Worm (Caenorhabditis elegans) whole organism, late embryonic: ENCODE data around the gene F35A5.5.

Source experiments
- ceh-2 ChIP-seq: sonication (generic microtip); optimal IDR thresholded peaks from 2 replicates; lab custom pipeline; 2016; ENCODE audit warnings: missing genotype, missing genetic modification characterization, missing compliant biosample characterization
- ceh-22 ChIP-seq: sonication (generic microtip); optimal IDR thresholded peaks from 2 replicates; lab custom pipeline; 2017; ENCODE audit warnings: missing biosample characterization, missing genetic modification characterization
- ceh-6 ChIP-seq: fragments of 200-800 bp; sonication (Bioruptor generic); optimal IDR thresholded peaks from 2 replicates; lab custom pipeline; 2018; ENCODE audit warnings: mild to moderate bottlenecking, missing genetic modification characterization, missing compliant biosample characterization
- elt-4 ChIP-seq: sonication (generic microtip); optimal IDR thresholded peaks from 2 replicates; lab custom pipeline; 2016; ENCODE audit warnings: missing genetic modification characterization, missing compliant biosample characterization
- hlh-13 ChIP-seq: fragments of 200-800 bp; sonication (Bioruptor generic); optimal IDR thresholded peaks from 2 replicates; lab custom pipeline; 2018; ENCODE audit warnings: mild to moderate bottlenecking, missing genetic modification characterization, missing compliant biosample characterization
- hlh-15 ChIP-seq: sonication (generic microtip); optimal IDR thresholded peaks from 2 replicates; lab custom pipeline; 2016; ENCODE audit warnings: missing genetic modification characterization, missing compliant biosample characterization
- hlh-6 ChIP-seq: sonication (generic microtip); optimal IDR thresholded peaks from 2 replicates; lab custom pipeline; 2016; ENCODE audit warnings: missing genotype, missing genetic modification characterization, missing compliant biosample characterization
- lim-6 ChIP-seq: sonication (generic microtip); optimal IDR thresholded peaks from 2 replicates; lab custom pipeline; 2016; ENCODE audit warnings: missing genetic modification characterization, missing compliant biosample characterization
- lin-11 ChIP-seq: fragments of 200-800 bp; sonication (Bioruptor generic); optimal IDR thresholded peaks from 2 replicates; lab custom pipeline; 2018; ENCODE audit warnings: mild to moderate bottlenecking, missing genetic modification characterization, missing compliant biosample characterization
- npax-4 ChIP-seq: sonication (generic microtip); optimal IDR thresholded peaks from 2 replicates; lab custom pipeline; 2016; ENCODE audit warnings: missing genetic modification characterization, missing compliant biosample characterization
- sox-2 ChIP-seq: fragments of 200-800 bp; sonication (Bioruptor generic); IDR thresholded peaks from 2 replicates; pipeline ENCODE4 v1.3.6; 2022; ENCODE audit warnings: missing genetic modification reagents, missing genetic modification characterization, missing compliant biosample characterization
- tbx-7 ChIP-seq: sonication (generic microtip); optimal IDR thresholded peaks from 2 replicates; lab custom pipeline; 2016; ENCODE audit warnings: missing genotype, missing genetic modification characterization, missing compliant biosample characterization
- ttx-3 ChIP-seq: sonication (generic microtip); optimal IDR thresholded peaks from 2 replicates; lab custom pipeline; 2016; ENCODE audit warnings: missing genetic modification reagents, missing genetic modification characterization, missing compliant biosample characterization
- unc-42 ChIP-seq: sonication (generic microtip); optimal IDR thresholded peaks from 2 replicates; lab custom pipeline; 2016; ENCODE audit warnings: missing genotype, missing genetic modification characterization, missing compliant biosample characterization

Gene F35A5.5

DNA sequence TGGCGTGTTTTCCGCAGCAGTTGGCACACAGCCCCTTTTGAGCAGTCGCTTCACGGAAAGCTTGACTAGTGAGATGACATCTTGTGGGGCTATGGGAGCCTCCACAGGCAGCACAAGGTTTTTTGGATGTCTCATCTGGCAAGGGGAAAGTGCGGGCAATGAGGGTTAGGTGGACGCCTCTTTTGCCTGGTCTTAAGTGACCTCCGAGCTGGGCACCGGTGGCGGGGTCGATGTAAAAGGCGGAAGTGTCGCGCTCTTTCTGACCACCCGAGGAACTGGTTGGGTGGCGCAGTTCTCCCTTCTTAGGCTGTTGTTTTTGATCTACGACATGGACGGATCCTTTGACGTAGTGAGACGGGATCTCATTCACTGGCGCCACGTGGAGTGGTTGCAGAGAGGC lies 44.2 kb downstream of the F35A5.5 start:
- TF ChIP-seq lim-6 (tag; lab: Kevin White, UChicago) (no peak), hlh-6 (tag; lab: Kevin White, UChicago) (no peak), tbx-7 (no peak), ceh-22 (tag; lab: Kevin White, UChicago) (no peak), lin-11 (no peak), hlh-15 (tag; lab: Kevin White, UChicago) (no peak), ttx-3 (tag; lab: Kevin White, UChicago) (no peak), ceh-6 (GFP tag; lab: Kevin White, UChicago) (no peak), sox-2 (no peak), ceh-2 (tag; lab: Kevin White, UChicago) (no peak), elt-4 (no peak), unc-42 (tag; lab: Kevin White, UChicago) (no peak), hlh-13 (GFP tag; lab: Kevin White, UChicago) (no peak), npax-4 (tag; lab: Kevin White, UChicago) (no peak)
- TF ChIP-seq, all 69 proteins: peak for 0
